Fruit fly (Drosophila melanogaster) whole organism, embryonic: Measurements from ENCODE around the gene Orct2.
A peak's percentile ranks its signal among the peaks of the same experiment; 100 is the strongest.

Experiments
- Aef1 ChIP-seq: fragments of 200-800 bp; sonication (Bioruptor generic); IDR thresholded peaks from 3 replicates; pipeline ENCODE4 v1.3.6; 2022; ENCODE audit warnings: missing biosample characterization, missing genetic modification characterization
- B-H1 ChIP-seq: fragments of 200-800 bp; sonication (Bioruptor generic); IDR thresholded peaks from 3 replicates; pipeline ENCODE4 v1.3.6; 2022; ENCODE audit warnings: missing biosample characterization, missing genetic modification characterization
- CG10147 ChIP-seq: fragments of 200-800 bp; sonication (Bioruptor generic); optimal IDR thresholded peaks from 2 replicates; lab custom pipeline; 2019; ENCODE audit warnings: missing biosample characterization, mild to moderate bottlenecking, missing genetic modification characterization, moderate library complexity
- CG1024 ChIP-seq: fragments of 200-800 bp; sonication (Bioruptor generic); IDR thresholded peaks from 2 replicates; pipeline ENCODE4 v1.3.6; 2022; ENCODE audit warnings: missing biosample characterization, missing genetic modification characterization
- CG10366 ChIP-seq: fragments of 200-800 bp; sonication (Bioruptor generic); IDR thresholded peaks from 2 replicates; pipeline ENCODE4 v1.3.6; 2022; ENCODE audit warnings: missing biosample characterization, missing genetic modification characterization
- CG10543 ChIP-seq: fragments of 200-800 bp; sonication (Bioruptor generic); optimal IDR thresholded peaks from 3 replicates; lab custom pipeline; 2017; ENCODE audit warnings: missing biosample characterization, mild to moderate bottlenecking, missing genetic modification characterization, moderate library complexity
- CG11085 ChIP-seq: fragments of 200-800 bp; sonication (Bioruptor generic); IDR thresholded peaks from 2 replicates; pipeline ENCODE4 v1.3.6; 2022; ENCODE audit warnings: missing biosample characterization, missing genetic modification characterization
- CG11695 ChIP-seq: fragments of 200-800 bp; sonication (Bioruptor generic); IDR thresholded peaks from 3 replicates; pipeline ENCODE4 v1.3.6; 2022; ENCODE audit warnings: missing biosample characterization, missing genetic modification characterization
- CG12942 ChIP-seq: fragments of 200-800 bp; sonication (Bioruptor generic); optimal IDR thresholded peaks from 3 replicates; lab custom pipeline; 2016; ENCODE audit warnings: missing biosample characterization, missing genetic modification characterization
- CG14667 ChIP-seq: fragments of 200-800 bp; sonication (Bioruptor generic); IDR thresholded peaks from 2 replicates; pipeline ENCODE4 v1.3.6; 2022; ENCODE audit warnings: missing biosample characterization, missing genetic modification characterization
- CG1602 ChIP-seq: fragments of 200-800 bp; sonication (Bioruptor generic); optimal IDR thresholded peaks from 3 replicates; lab custom pipeline; 2016; ENCODE audit warnings: missing biosample characterization, missing genetic modification characterization
- CG16813 ChIP-seq: fragments of 200-800 bp; sonication (Bioruptor generic); IDR thresholded peaks from 3 replicates; pipeline ENCODE4 v1.3.6; 2022; ENCODE audit warnings: missing biosample characterization, missing genetic modification characterization; ENCODE audit not compliant: partially characterized antibody
- CG17912 ChIP-seq: fragments of 200-800 bp; sonication (Bioruptor generic); optimal IDR thresholded peaks from 2 replicates; lab custom pipeline; 2018; ENCODE audit warnings: missing biosample characterization, mild to moderate bottlenecking, missing genetic modification characterization
- CG18262 ChIP-seq: fragments of 200-800 bp; optimal IDR thresholded peaks from 3 replicates; lab custom pipeline; 2019; ENCODE audit warnings: missing biosample characterization, mild to moderate bottlenecking, missing genetic modification characterization, moderate library complexity
- CG2712 ChIP-seq: fragments of 200-800 bp; optimal IDR thresholded peaks from 3 replicates; lab custom pipeline; 2019; ENCODE audit warnings: missing biosample characterization, mild to moderate bottlenecking, missing genetic modification characterization, moderate library complexity
- CG6813 ChIP-seq: fragments of 200-800 bp; sonication (Bioruptor generic); optimal IDR thresholded peaks from 2 replicates; lab custom pipeline; 2017; ENCODE audit warnings: missing biosample characterization, missing genetic modification characterization, mild to moderate bottlenecking, moderate library complexity, missing genetic modification reagents
- CG7372 ChIP-seq: fragments of 200-800 bp; sonication (Bioruptor generic); IDR thresholded peaks from 2 replicates; pipeline ENCODE4 v1.3.6; 2022; ENCODE audit warnings: missing biosample characterization, missing genetic modification characterization
- CG7745 ChIP-seq: fragments of 200-800 bp; sonication (Bioruptor generic); optimal IDR thresholded peaks from 2 replicates; lab custom pipeline; 2018; ENCODE audit warnings: missing biosample characterization, mild to moderate bottlenecking, missing genetic modification characterization, moderate library complexity
- CG9609 ChIP-seq: fragments of 200-800 bp; sonication (Bioruptor generic); optimal IDR thresholded peaks from 3 replicates; lab custom pipeline; 2016; ENCODE audit warnings: missing biosample characterization, missing genetic modification characterization
- CG9932 ChIP-seq: fragments of 200-800 bp; sonication (Bioruptor generic); IDR thresholded peaks from 2 replicates; pipeline ENCODE4 v1.3.6; 2022; ENCODE audit warnings: missing biosample characterization, missing genetic modification characterization
- Camta ChIP-seq: fragments of 200-800 bp; sonication (Bioruptor generic); optimal IDR thresholded peaks from 2 replicates; lab custom pipeline; 2016; ENCODE audit warnings: missing biosample characterization, missing genetic modification characterization
- Dref ChIP-seq: fragments of 200-800 bp; sonication (Bioruptor generic); IDR thresholded peaks from 2 replicates; pipeline ENCODE4 v1.3.6; 2022; ENCODE audit warnings: missing biosample characterization, missing genetic modification characterization
- Ets65A ChIP-seq: fragments of 200-800 bp; sonication (Bioruptor generic); peaks from one replicate; lab custom pipeline; 2016; ENCODE audit warnings: missing biosample characterization, missing genetic modification characterization
- GATAe ChIP-seq: fragments of 200-800 bp; sonication (Bioruptor generic); conservative IDR thresholded peaks from 2 replicates; pipeline ENCODE4 v1.3.6; 2022; ENCODE audit warnings: missing biosample characterization, missing genetic modification characterization
- HLH3B ChIP-seq: fragments of 200-800 bp; sonication (Bioruptor generic); IDR thresholded peaks from 2 replicates; pipeline ENCODE4 v1.3.6; 2022; ENCODE audit warnings: missing biosample characterization, missing genetic modification characterization
- NK7.1 ChIP-seq: fragments of 200-800 bp; sonication (Bioruptor generic); optimal IDR thresholded peaks from 3 replicates; lab custom pipeline; 2016; ENCODE audit warnings: missing biosample characterization, missing genetic modification characterization
- Nf-YC ChIP-seq: fragments of 200-800 bp; optimal IDR thresholded peaks from 3 replicates; lab custom pipeline; 2019; ENCODE audit warnings: missing biosample characterization, mild to moderate bottlenecking, missing genetic modification characterization, moderate library complexity
- Oli ChIP-seq: fragments of 200-800 bp; sonication (Bioruptor generic); optimal IDR thresholded peaks from 2 replicates; lab custom pipeline; 2018; ENCODE audit warnings: missing biosample characterization, mild to moderate bottlenecking, missing genetic modification characterization, moderate library complexity
- Ptx1 ChIP-seq: fragments of 200-800 bp; sonication (Bioruptor generic); IDR thresholded peaks from 2 replicates; pipeline ENCODE4 v1.3.6; 2022; ENCODE audit warnings: missing biosample characterization, missing genetic modification characterization
- Ravus ChIP-seq: fragments of 200-800 bp; sonication (Bioruptor generic); IDR thresholded peaks from 2 replicates; pipeline ENCODE4 v1.3.6; 2022; ENCODE audit warnings: missing biosample characterization, missing genetic modification characterization
- Sox102F ChIP-seq: fragments of 200-800 bp; sonication (Bioruptor generic); optimal IDR thresholded peaks from 2 replicates; lab custom pipeline; 2018; ENCODE audit warnings: missing biosample characterization, mild to moderate bottlenecking, missing genetic modification characterization, moderate library complexity
- Sry-δ ChIP-seq: fragments of 200-800 bp; sonication (Bioruptor generic); optimal IDR thresholded peaks from 2 replicates; lab custom pipeline; 2016; ENCODE audit warnings: missing biosample characterization, missing genetic modification characterization
- Usf ChIP-seq: fragments of 200-800 bp; sonication (Bioruptor generic); optimal IDR thresholded peaks from 2 replicates; lab custom pipeline; 2017; ENCODE audit warnings: missing genotype, missing biosample characterization, missing genetic modification characterization
- amos ChIP-seq: fragments of 200-800 bp; sonication (Bioruptor generic); IDR thresholded peaks from 2 replicates; pipeline ENCODE4 v1.3.6; 2022; ENCODE audit warnings: missing biosample characterization, missing genetic modification characterization; ENCODE audit not compliant: partially characterized antibody
- aop ChIP-seq: fragments of 200-800 bp; sonication (Bioruptor generic); IDR thresholded peaks from 2 replicates; pipeline ENCODE4 v1.3.6; 2022; ENCODE audit warnings: missing biosample characterization, missing genetic modification characterization
- ato ChIP-seq: fragments of 200-800 bp; sonication (Bioruptor generic); IDR thresholded peaks from 2 replicates; pipeline ENCODE4 v1.3.6; 2022; ENCODE audit warnings: missing biosample characterization, missing genetic modification characterization; ENCODE audit not compliant: partially characterized antibody
- az2 ChIP-seq: fragments of 200-800 bp; sonication (Bioruptor generic); optimal IDR thresholded peaks from 3 replicates; lab custom pipeline; 2016; ENCODE audit warnings: missing biosample characterization, missing genetic modification characterization
- btn ChIP-seq: fragments of 200-800 bp; sonication (Bioruptor generic); optimal IDR thresholded peaks from 2 replicates; lab custom pipeline; 2016; ENCODE audit warnings: missing biosample characterization, missing genetic modification characterization
- cato ChIP-seq: fragments of 200-800 bp; sonication (Bioruptor generic); optimal IDR thresholded peaks from 2 replicates; lab custom pipeline; 2016; ENCODE audit warnings: missing biosample characterization, missing genetic modification characterization, borderline replicate concordance
- da ChIP-seq: fragments of 200-800 bp; sonication (Bioruptor generic); optimal IDR thresholded peaks from 2 replicates; lab custom pipeline; 2016; ENCODE audit warnings: missing biosample characterization, missing genetic modification characterization
- fd102C ChIP-seq: fragments of 200-800 bp; sonication (Bioruptor generic); optimal IDR thresholded peaks from 2 replicates; lab custom pipeline; 2018; ENCODE audit warnings: missing biosample characterization, mild to moderate bottlenecking, missing genetic modification characterization, moderate library complexity
- ind ChIP-seq: fragments of 200-800 bp; sonication (Bioruptor generic); optimal IDR thresholded peaks from 3 replicates; lab custom pipeline; 2016; ENCODE audit warnings: missing biosample characterization, missing genetic modification characterization
- nmo ChIP-seq: fragments of 200-800 bp; sonication (Bioruptor generic); optimal IDR thresholded peaks from 2 replicates; lab custom pipeline; 2018; ENCODE audit warnings: missing biosample characterization, mild to moderate bottlenecking, missing genetic modification characterization, moderate library complexity
- pfk ChIP-seq: fragments of 200-800 bp; sonication (Bioruptor generic); optimal IDR thresholded peaks from 2 replicates; lab custom pipeline; 2018; ENCODE audit warnings: missing biosample characterization, mild to moderate bottlenecking, missing genetic modification characterization, moderate library complexity
- sna ChIP-seq: fragments of 200-800 bp; sonication (Bioruptor generic); IDR thresholded peaks from 2 replicates; pipeline ENCODE4 v1.3.6; 2022; ENCODE audit warnings: missing biosample characterization, missing genetic modification characterization; ENCODE audit not compliant: partially characterized antibody
- sug ChIP-seq: fragments of 200-800 bp; optimal IDR thresholded peaks from 2 replicates; lab custom pipeline; 2019; ENCODE audit warnings: missing biosample characterization, mild to moderate bottlenecking, missing genetic modification characterization, moderate library complexity
- tin ChIP-seq: fragments of 200-800 bp; sonication (Bioruptor generic); optimal IDR thresholded peaks from 3 replicates; lab custom pipeline; 2016; ENCODE audit warnings: missing biosample characterization, missing genetic modification characterization
- toy ChIP-seq: fragments of 200-800 bp; sonication (Bioruptor generic); IDR thresholded peaks from 2 replicates; pipeline ENCODE4 v1.3.6; 2022; ENCODE audit warnings: missing biosample characterization, missing genetic modification characterization
- tx ChIP-seq: fragments of 200-800 bp; sonication (Bioruptor generic); optimal IDR thresholded peaks from 2 replicates; lab custom pipeline; 2016; ENCODE audit warnings: missing biosample characterization, missing genetic modification characterization
- vfl ChIP-seq: fragments of 200-800 bp; sonication (Bioruptor generic); optimal IDR thresholded peaks from 2 replicates; lab custom pipeline; 2016; ENCODE audit warnings: missing biosample characterization, missing genetic modification characterization
- vnd ChIP-seq: fragments of 200-800 bp; sonication (Bioruptor generic); IDR thresholded peaks from 3 replicates; pipeline ENCODE4 v1.3.6; 2022; ENCODE audit warnings: missing biosample characterization, missing genetic modification characterization; ENCODE audit not compliant: partially characterized antibody
- wek ChIP-seq: fragments of 200-800 bp; sonication (Bioruptor generic); optimal IDR thresholded peaks from 3 replicates; lab custom pipeline; 2018; ENCODE audit warnings: missing biosample characterization, mild to moderate bottlenecking, missing genetic modification characterization, moderate library complexity

Gene Orct2

DNA sequence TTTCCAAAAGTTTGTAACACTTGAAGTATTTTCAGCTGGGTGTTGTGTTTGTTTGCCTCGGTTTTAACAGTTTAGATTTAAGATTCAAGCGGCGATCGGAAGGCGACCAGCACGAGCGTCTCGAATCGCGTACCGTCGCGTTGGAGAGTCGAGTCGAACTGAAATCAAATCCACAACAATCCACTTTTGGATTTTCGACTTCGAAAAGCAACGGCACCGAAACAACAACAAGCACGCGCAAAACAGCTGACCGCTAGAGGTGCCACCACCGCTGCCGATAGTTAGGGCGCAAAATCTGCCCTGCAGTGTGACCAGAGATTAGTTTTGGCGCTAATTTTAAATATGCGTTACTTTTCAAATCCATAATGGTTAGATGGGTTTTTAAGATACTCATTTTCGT lies 1.8 kb upstream of the Orct2 start, which contains the start of gene jar (continued):
- TF ChIP-seq CG10366 (peak; percentile 40), Usf (no peak), Dref (GFP tag; lab: Robert Waterston, UW) (peak; percentile 55), Ravus (GFP tag; lab: Robert Waterston, UW) (no peak), CG1024 (GFP tag; lab: Robert Waterston, UW) (peak; percentile 45), btn (GFP tag; lab: Kevin White, UChicago) (no peak), nmo (GFP tag; lab: Kevin White, UChicago) (peak; percentile 45), CG11695 (GFP tag; lab: Robert Waterston, UW) (no peak), Aef1 (peak; percentile 86), CG16813 (GFP tag; lab: Robert Waterston, UW) (peak; percentile 85), vnd (GFP tag; lab: Robert Waterston, UW) (peak; percentile 74), CG10147 (peak; percentile 66), CG18262 (peak; percentile 30), vfl (GFP tag; lab: Kevin White, UChicago) (no peak), da (no peak), Nf-YC (tag; lab: Kevin White, UChicago) (peak; percentile 53), Ets65A (GFP tag; lab: Kevin White, UChicago) (peak; percentile 79), Ptx1 (GFP tag; lab: Robert Waterston, UW) (0 out of 2 replicates have a peak, but pooled peaks have one; percentile 17), CG10543 (GFP tag; lab: Kevin White, UChicago) (peak; percentile 71), cato (GFP tag; lab: Kevin White, UChicago) (no peak), tx (no peak), az2 (GFP tag; lab: Kevin White, UChicago) (no peak), Sox102F (GFP tag; lab: Kevin White, UChicago) (no peak), ind (no peak), CG11085 (no peak), Camta (GFP tag; lab: Kevin White, UChicago) (no peak), CG14667 (GFP tag; lab: Robert Waterston, UW) (no peak), CG7745 (tag; lab: Kevin White, UChicago) (peak; percentile 11), sug (peak; percentile 38), CG12942 (GFP tag; lab: Kevin White, UChicago) (no peak), Sry-δ (GFP tag; lab: Kevin White, UChicago) (peak; percentile 98), wek (GFP tag; lab: Kevin White, UChicago) (peak; percentile 65), CG2712 (tag; lab: Kevin White, UChicago) (peak; percentile 65), aop (GFP tag; lab: Robert Waterston, UW) (no peak), CG9932 (peak; percentile 32; the same call in 1 of the 2 replicates), CG17912 (GFP tag; lab: Kevin White, UChicago) (peak; percentile 53), Oli (tag; lab: Kevin White, UChicago) (no peak), HLH3B (GFP tag; lab: Robert Waterston, UW) (peak; percentile 9; the same call in 1 of the 2 replicates), amos (peak; percentile 95), toy (GFP tag; lab: Robert Waterston, UW) (no peak), fd102C (peak; percentile 21), CG9609 (GFP tag; lab: Kevin White, UChicago) (no peak), ato (GFP tag; lab: Robert Waterston, UW) (peak; percentile 88), NK7.1 (GFP tag; lab: Kevin White, UChicago) (no peak), CG7372 (GFP tag; lab: Robert Waterston, UW) (no peak), CG6813 (peak; percentile 7), pfk (no peak), tin (no peak), CG1602 (GFP tag; lab: Kevin White, UChicago) (no peak), GATAe (GFP tag; lab: Robert Waterston, UW) (no peak), sna (GFP tag; lab: Robert Waterston, UW) (peak; percentile 87), B-H1 (GFP tag; lab: Robert Waterston, UW) (no peak; the same call in 2 of the 3 replicates)
